Worm (Caenorhabditis elegans) whole organism, L4 larva: ENCODE results near the gene F55C12.6.

Experiments used
- ZK546.5 ChIP-seq, 2 experiments: sonication (generic microtip); optimal IDR thresholded peaks; 2 replicates each; lab custom pipeline; 2017; ENCODE audit warnings: missing biosample characterization in 2 of 2, missing genetic modification characterization in 2 of 2
- dpl-1 ChIP-seq: fragments of 150-350 bp; optimal IDR thresholded peaks from 2 replicates; lab custom pipeline; 2014; ENCODE audit warnings: missing biosample characterization, missing genetic modification reagents, missing genetic modification characterization
- hif-1 ChIP-seq, 2 experiments: sonication (generic microtip); optimal IDR thresholded peaks; 2 replicates each; lab custom pipeline; 2016 to 2017; ENCODE audit warnings: missing compliant biosample characterization in 2 of 2, missing genetic modification characterization in 2 of 2, missing genetic modification reagents in 2 of 2, missing genotype in 2 of 2, mild to moderate bottlenecking in 1 of 2
- lim-7 ChIP-seq: fragments of 200-800 bp; sonication (Bioruptor generic); IDR thresholded peaks from 2 replicates; pipeline ENCODE4 v1.3.6; 2022; ENCODE audit warnings: missing genetic modification characterization, missing compliant biosample characterization
- lin-39 ChIP-seq: fragments of 150-350 bp; optimal IDR thresholded peaks from 2 replicates; lab custom pipeline; 2014; ENCODE audit warnings: missing biosample characterization, missing genetic modification reagents, missing genetic modification characterization
- mdl-1 ChIP-seq, 2 experiments: fragments of 150-350 bp in 1 of 2; sonication (generic microtip) in 1 of 2; optimal IDR thresholded peaks; 2 replicates each; lab custom pipeline; 2014 to 2017; ENCODE audit warnings: missing biosample characterization in 2 of 2, missing genetic modification characterization in 2 of 2
- mdt-29 ChIP-seq: fragments of 200-800 bp; sonication (Bioruptor generic); IDR thresholded peaks from 2 replicates; pipeline ENCODE4 v1.3.6; 2022; ENCODE audit warnings: missing genetic modification reagents, missing genetic modification characterization, missing compliant biosample characterization
- mep-1 ChIP-seq: fragments of 150-350 bp; sonication (generic microtip); optimal IDR thresholded peaks from 3 replicates; lab custom pipeline; 2014; ENCODE audit warnings: missing biosample characterization, missing genetic modification characterization
- nhr-237 ChIP-seq: sonication (generic microtip); optimal IDR thresholded peaks from 2 replicates; lab custom pipeline; 2017; ENCODE audit warnings: missing biosample characterization, missing genetic modification characterization
- nhr-42 ChIP-seq: fragments of 200-800 bp; sonication (Bioruptor generic); IDR thresholded peaks from 2 replicates; pipeline ENCODE4 v1.3.6; 2022; ENCODE audit warnings: missing genetic modification characterization, missing compliant biosample characterization
- pqm-1 ChIP-seq: sonication (generic microtip); optimal IDR thresholded peaks from 2 replicates; lab custom pipeline; 2017; ENCODE audit warnings: missing biosample characterization, missing genetic modification characterization
- snpc-4 ChIP-seq: fragments of 150-350 bp; optimal IDR thresholded peaks from 2 replicates; lab custom pipeline; 2014; ENCODE audit warnings: missing biosample characterization, missing genetic modification characterization
- unc-39 ChIP-seq: sonication (generic microtip); optimal IDR thresholded peaks from 2 replicates; lab custom pipeline; 2017; ENCODE audit warnings: missing biosample characterization, missing genetic modification characterization

DNA sequence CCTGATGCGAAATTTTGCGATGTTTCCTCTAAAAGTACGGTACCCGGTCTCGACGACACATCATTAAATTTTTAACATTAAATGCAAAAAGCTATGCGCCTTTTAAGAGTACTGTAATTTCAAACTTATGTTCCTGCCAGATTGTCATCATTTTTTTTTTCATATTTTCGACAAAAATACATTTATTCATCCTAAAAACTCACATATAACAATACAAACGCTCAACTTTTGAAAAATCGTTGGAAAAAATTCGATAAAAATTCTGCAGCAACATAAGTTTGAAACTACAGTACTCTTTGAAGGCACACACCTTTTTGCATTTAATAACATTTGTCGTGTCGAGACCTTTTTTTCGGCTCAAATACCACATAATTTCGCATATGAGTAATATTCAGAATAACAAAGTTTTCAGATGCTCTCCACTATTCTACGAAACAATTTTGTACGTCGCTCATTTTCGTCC, 41.1 kb upstream of the F55C12.6 start, which contains the start of gene frh-1:
- TF ChIP-seq nhr-42 (GFP tag; lab: Robert Waterston, UW) (no peak), lin-39 (tag; lab: Kevin White, UChicago) (no peak), mdt-29 (GFP tag; lab: Robert Waterston, UW) (no peak), unc-39 (no peak), mep-1 (no peak), hif-1 (tag; optimal IDR thresholded peaks at IDR 0.05; lab: Kevin White, UChicago) (no peak), mdl-1 (tag; optimal IDR thresholded peaks at IDR 0.05; lab: Kevin White, UChicago) (no peak), pqm-1 (tag; lab: Kevin White, UChicago) (no peak), ZK546.5 (tag; optimal IDR thresholded peaks at IDR 0.05; lab: Kevin White, UChicago) (no peak), snpc-4 (tag; lab: Kevin White, UChicago) (no peak), nhr-237 (tag; lab: Kevin White, UChicago) (no peak), dpl-1 (no peak), lim-7 (no peak)
